Worm (Caenorhabditis elegans): ENCODE measurements around the gene clec-25.

The clec-25 gene

ce11 chrV:16833672-16834071 lies 9.4 kb upstream of the clec-25 start:
- TF ChIP-seq ces-1 (GFP tag; optimal IDR thresholded peaks at IDR 0.05) = no peak

- TF ChIP-seq nhr-12 (tag; optimal IDR thresholded peaks at IDR 0.05) (no peak), mls-2 (tag; optimal IDR thresholded peaks at IDR 0.05) (no peak), ham-2 (GFP tag; optimal IDR thresholded peaks at IDR 0.05) (no peak), drap-1 (GFP tag; optimal IDR thresholded peaks at IDR 0.05) (no peak), ceh-83 (GFP tag; optimal IDR thresholded peaks at IDR 0.05) (no peak), snpc-4 (tag; optimal IDR thresholded peaks at IDR 0.05) (no peak), mep-1 (tag; optimal IDR thresholded peaks at IDR 0.05) (no peak), ztf-11 (tag; optimal IDR thresholded peaks at IDR 0.05) (no peak)
These were observed 8.1 kb upstream of the clec-25 start, which contains the start of gene tni-3 for ce11 chrV:16834989-16835388. tni-3 (minus strand) TSS chrV:16835128.

- no peak for TF ChIP-seq mab-5 (tag; optimal IDR thresholded peaks at IDR 0.05)
- TF ChIP-seq lsy-2 (tag; optimal IDR thresholded peaks at IDR 0.05) = no peak
- no peak for TF ChIP-seq ceh-83 (GFP tag; optimal IDR thresholded peaks at IDR 0.05)
- TF ChIP-seq ceh-43 (GFP tag; optimal IDR thresholded peaks at IDR 0.05) = no peak
- TF ChIP-seq elt-1 (tag; optimal IDR thresholded peaks at IDR 0.05; ENCODE audit: borderline replicate concordance, insufficient read depth) = no peak
- no peak for TF ChIP-seq flh-1 (GFP tag; optimal IDR thresholded peaks at IDR 0.05)
- TF ChIP-seq zip-8 (tag; optimal IDR thresholded peaks at IDR 0.05) = no peak
- no peak for TF ChIP-seq pha-4 (tag; optimal IDR thresholded peaks at IDR 0.05)
- TF ChIP-seq lin-13 (tag; optimal IDR thresholded peaks at IDR 0.05) = no peak
- no peak for TF ChIP-seq nhr-76 (tag; optimal IDR thresholded peaks at IDR 0.05)
- no peak for TF ChIP-seq lin-32 (GFP tag; optimal IDR thresholded peaks at IDR 0.05)
- no peak for TF ChIP-seq hlh-1 (tag; optimal IDR thresholded peaks at IDR 0.05)
- TF ChIP-seq nhr-237 (tag; optimal IDR thresholded peaks at IDR 0.05) = no peak
- no peak for TF ChIP-seq mep-1 (tag; optimal IDR thresholded peaks at IDR 0.05)
These were observed 6.9 kb upstream of the clec-25 start for ce11 chrV:16836100-16836499.

ce11 chrV:16838435-16838834 lies 4.6 kb upstream of the clec-25 start:
- TF ChIP-seq nhr-28 (tag; optimal IDR thresholded peaks at IDR 0.05) (no peak), flh-1 (GFP tag; optimal IDR thresholded peaks at IDR 0.05) (no peak), M03D4.4 (tag; optimal IDR thresholded peaks at IDR 0.05) (no peak), snpc-4 (tag; optimal IDR thresholded peaks at IDR 0.05) (no peak), lin-32 (GFP tag; optimal IDR thresholded peaks at IDR 0.05) (no peak), zip-8 (tag; optimal IDR thresholded peaks at IDR 0.05) (no peak), ceh-39 (tag; optimal IDR thresholded peaks at IDR 0.05) (no peak), lin-13 (tag; optimal IDR thresholded peaks at IDR 0.05) (no peak)

ce11 chrV:16840283-16840682 lies 2.8 kb upstream of the clec-25 start:
- TF ChIP-seq unc-39 (tag; optimal IDR thresholded peaks at IDR 0.05) = no peak
- no peak for TF ChIP-seq ham-2 (GFP tag; optimal IDR thresholded peaks at IDR 0.05)
- no peak for TF ChIP-seq bed-3 (GFP tag; optimal IDR thresholded peaks at IDR 0.05)
- no peak for TF ChIP-seq drap-1 (GFP tag; optimal IDR thresholded peaks at IDR 0.05)
- no peak for TF ChIP-seq unc-62 (GFP tag; optimal IDR thresholded peaks at IDR 0.05)
- TF ChIP-seq nhr-2 (tag; optimal IDR thresholded peaks at IDR 0.05) = no peak
- no peak for TF ChIP-seq snpc-4 (tag; optimal IDR thresholded peaks at IDR 0.05)
- TF ChIP-seq ceh-83 (GFP tag; optimal IDR thresholded peaks at IDR 0.05) = no peak
- no peak for TF ChIP-seq flh-1 (GFP tag; optimal IDR thresholded peaks at IDR 0.05)
- no peak for TF ChIP-seq zip-8 (tag; optimal IDR thresholded peaks at IDR 0.05)
- TF ChIP-seq unc-120 (tag; optimal IDR thresholded peaks at IDR 0.05; ENCODE audit: poor library complexity, severe bottlenecking) = no peak
- no peak for TF ChIP-seq lin-13 (tag; optimal IDR thresholded peaks at IDR 0.05)
- TF ChIP-seq nhr-76 (tag; optimal IDR thresholded peaks at IDR 0.05) = no peak
- TF ChIP-seq elt-1 (tag; optimal IDR thresholded peaks at IDR 0.05; ENCODE audit: borderline replicate concordance, insufficient read depth) = no peak
- no peak for TF ChIP-seq hlh-1 (tag; optimal IDR thresholded peaks at IDR 0.05)
- no peak for TF ChIP-seq nhr-237 (tag; optimal IDR thresholded peaks at IDR 0.05)
- no peak for TF ChIP-seq nhr-12 (tag; optimal IDR thresholded peaks at IDR 0.05)
- TF ChIP-seq lin-32 (GFP tag; optimal IDR thresholded peaks at IDR 0.05) = no peak
- TF ChIP-seq ztf-11 (tag; optimal IDR thresholded peaks at IDR 0.05) = no peak

ce11 chrV:16840961-16841360 lies 2.1 kb upstream of the clec-25 start, which contains the start of gene clec-40:
clec-40 (minus strand) TSS chrV:16841061.
- TF ChIP-seq lin-13 (tag; optimal IDR thresholded peaks at IDR 0.05) (no peak), drap-1 (GFP tag; optimal IDR thresholded peaks at IDR 0.05) (no peak), tbx-8 (GFP tag; optimal IDR thresholded peaks at IDR 0.05) (no peak)
